Worm (Caenorhabditis elegans): ENCODE measurements around the gene grd-11.

grd-11 gene

ce11 chrV:20376070-20376469, 19.5 kb downstream of the grd-11 start:
- no peak for TF ChIP-seq hmbx-1 (tag; optimal IDR thresholded peaks at IDR 0.05)
- no peak for TF ChIP-seq sea-1 (GFP tag; conservative IDR thresholded peaks at IDR 0.05)
- TF ChIP-seq tbx-11 (GFP tag; IDR thresholded peaks at IDR 0.05), result no peak
- TF ChIP-seq F13C5.2 (tag; optimal IDR thresholded peaks at IDR 0.05), result no peak
- no peak for TF ChIP-seq flt-1 (GFP tag; IDR thresholded peaks at IDR 0.05)
- TF ChIP-seq pes-1 (GFP tag; IDR thresholded peaks at IDR 0.05), result no peak
- TF ChIP-seq scrt-1 (GFP tag; IDR thresholded peaks at IDR 0.05), result no peak
- TF ChIP-seq aly-1 (tag; optimal IDR thresholded peaks at IDR 0.05), result no peak
- TF ChIP-seq tra-4 (tag; optimal IDR thresholded peaks at IDR 0.05), result no peak
- TF ChIP-seq tbx-37 (GFP tag; conservative IDR thresholded peaks at IDR 0.05), result no peak
- TF ChIP-seq ama-1 (optimal IDR thresholded peaks at IDR 0.05), result no peak

- TF ChIP-seq F13C5.2 (tag; optimal IDR thresholded peaks at IDR 0.05) (peak; percentile 13), ceh-13 (GFP tag; optimal IDR thresholded peaks at IDR 0.05) (no peak)
These were observed 23.7 kb downstream of the grd-11 start, which contains the start of gene K02E2.6 for ce11 chrV:20380320-20380719. TSS of gene K02E2.6 (plus strand) at chrV:20380561.

ce11 chrV:20383065-20383609, 26.6 kb downstream of the grd-11 start, which contains the start of gene K02E2.11:
TSS of gene K02E2.11 (plus strand) at chrV:20383315.
- TF ChIP-seq hmbx-1 (tag; optimal IDR thresholded peaks at IDR 0.05) (no peak), F13C5.2 (tag; optimal IDR thresholded peaks at IDR 0.05) (peak; percentile 69), hmg-4 (GFP tag; optimal IDR thresholded peaks at IDR 0.05) (peak; percentile 3)

ce11 chrV:20386942-20387341, 30.4 kb downstream of the grd-11 start, which contains the start of gene K02E2.7:
TSS of gene K02E2.7 (minus strand) at chrV:20387042.
- TF ChIP-seq B0310.2 (tag; optimal IDR thresholded peaks at IDR 0.05) (no peak), ets-7 (tag; optimal IDR thresholded peaks at IDR 0.05) (no peak)

ce11 chrV:20387415-20387814, 30.8 kb downstream of the grd-11 start, which contains the start of gene F53H2.1:
TSS of gene F53H2.1 (plus strand) at chrV:20387715.
- TF ChIP-seq tbx-37 (GFP tag; conservative IDR thresholded peaks at IDR 0.05) (no peak), hmg-4 (GFP tag; optimal IDR thresholded peaks at IDR 0.05) (no peak), scrt-1 (GFP tag; IDR thresholded peaks at IDR 0.05) (no peak), flt-1 (GFP tag; IDR thresholded peaks at IDR 0.05) (no peak), sea-1 (GFP tag; conservative IDR thresholded peaks at IDR 0.05) (no peak), ceh-36 (tag; optimal IDR thresholded peaks at IDR 0.05) (no peak), B0310.2 (tag; optimal IDR thresholded peaks at IDR 0.05) (no peak)

ce11 chrV:20393773-20394172, 37.2 kb downstream of the grd-11 start, which contains the start of gene cnc-7:
TSS of gene cnc-7 (plus strand) at chrV:20394073.
- TF ChIP-seq tra-4 (tag; optimal IDR thresholded peaks at IDR 0.05), result no peak
- no peak for TF ChIP-seq hnd-1 (tag; optimal IDR thresholded peaks at IDR 0.05)
- TF ChIP-seq flt-1 (GFP tag; IDR thresholded peaks at IDR 0.05), result no peak
- TF ChIP-seq hmg-4 (GFP tag; optimal IDR thresholded peaks at IDR 0.05), result no peak
- TF ChIP-seq tbx-11 (GFP tag; IDR thresholded peaks at IDR 0.05), result no peak
- no peak for TF ChIP-seq tbx-37 (GFP tag; conservative IDR thresholded peaks at IDR 0.05)
- no peak for TF ChIP-seq B0310.2 (tag; optimal IDR thresholded peaks at IDR 0.05)
- no peak for TF ChIP-seq ceh-36 (tag; optimal IDR thresholded peaks at IDR 0.05)
- no peak for TF ChIP-seq pes-1 (GFP tag; IDR thresholded peaks at IDR 0.05)
- TF ChIP-seq hmbx-1 (tag; optimal IDR thresholded peaks at IDR 0.05), result no peak
- TF ChIP-seq ama-1 (optimal IDR thresholded peaks at IDR 0.05), result no peak
- TF ChIP-seq F13C5.2 (tag; optimal IDR thresholded peaks at IDR 0.05), result no peak

ce11 chrV:20399532-20400068, 43.0 kb downstream of the grd-11 start:
- peak; percentile 55 for TF ChIP-seq ama-1 (optimal IDR thresholded peaks at IDR 0.05)
- TF ChIP-seq B0310.2 (tag; optimal IDR thresholded peaks at IDR 0.05), result no peak

ce11 chrV:20402842-20403241, 46.3 kb downstream of the grd-11 start:
- TF ChIP-seq tra-4 (tag; optimal IDR thresholded peaks at IDR 0.05), result no peak
- TF ChIP-seq pes-1 (GFP tag; IDR thresholded peaks at IDR 0.05), result no peak
- no peak for TF ChIP-seq ceh-36 (tag; optimal IDR thresholded peaks at IDR 0.05)
- TF ChIP-seq hmbx-1 (tag; optimal IDR thresholded peaks at IDR 0.05), result no peak
- TF ChIP-seq hmg-4 (GFP tag; optimal IDR thresholded peaks at IDR 0.05), result no peak

ce11 chrV:20406817-20407216, 50.2 kb downstream of the grd-11 start:
- TF ChIP-seq hmbx-1 (tag; optimal IDR thresholded peaks at IDR 0.05), result no peak
- TF ChIP-seq ama-1 (optimal IDR thresholded peaks at IDR 0.05), result no peak
- TF ChIP-seq flt-1 (GFP tag; IDR thresholded peaks at IDR 0.05), result no peak
- no peak for TF ChIP-seq F13C5.2 (tag; optimal IDR thresholded peaks at IDR 0.05)
- no peak for TF ChIP-seq ceh-36 (tag; optimal IDR thresholded peaks at IDR 0.05)
- no peak for TF ChIP-seq pes-1 (GFP tag; IDR thresholded peaks at IDR 0.05)
- TF ChIP-seq hmg-4 (GFP tag; optimal IDR thresholded peaks at IDR 0.05), result no peak
- TF ChIP-seq sea-1 (GFP tag; conservative IDR thresholded peaks at IDR 0.05), result no peak
- no peak for TF ChIP-seq scrt-1 (GFP tag; IDR thresholded peaks at IDR 0.05)

All from whole organism, early embryonic.